Fruit fly (Drosophila melanogaster) whole organism, prepupa: ENCODE measurements around the gene CG4066.

Experiments used
- Blimp-1 ChIP-seq: fragments of 200-800 bp; sonication (Bioruptor generic); optimal IDR thresholded peaks from 3 replicates; lab custom pipeline; 2017; ENCODE audit warnings: missing biosample characterization, missing genetic modification characterization, mild to moderate bottlenecking, moderate library complexity, missing genetic modification reagents
- CG10631 ChIP-seq: fragments of 200-800 bp; sonication (Bioruptor generic); optimal IDR thresholded peaks from 2 replicates; lab custom pipeline; 2016; ENCODE audit warnings: missing biosample characterization, missing genetic modification characterization
- CG11294 ChIP-seq: fragments of 200-800 bp; sonication (Bioruptor generic); IDR thresholded peaks from 2 replicates; pipeline ENCODE4 v1.3.6; 2022; ENCODE audit warnings: missing biosample characterization, missing genetic modification characterization
- CG11902 ChIP-seq: fragments of 200-800 bp; sonication (Bioruptor generic); optimal IDR thresholded peaks from 3 replicates; lab custom pipeline; 2016; ENCODE audit warnings: missing biosample characterization, missing genetic modification characterization
- CG15336 ChIP-seq: fragments of 200-800 bp; sonication (Bioruptor generic); IDR thresholded peaks from 2 replicates; pipeline ENCODE4 v1.3.6; 2022; ENCODE audit warnings: missing biosample characterization, missing genetic modification characterization
- CG1621 ChIP-seq: fragments of 200-800 bp; sonication (Bioruptor generic); optimal IDR thresholded peaks from 3 replicates; lab custom pipeline; 2018; ENCODE audit warnings: missing biosample characterization, mild to moderate bottlenecking, missing genetic modification characterization
- CG16779 ChIP-seq: fragments of 200-800 bp; sonication (Bioruptor generic); optimal IDR thresholded peaks from 3 replicates; lab custom pipeline; 2017; ENCODE audit warnings: missing biosample characterization, mild to moderate bottlenecking, missing genetic modification characterization
- CG31627 ChIP-seq: fragments of 200-800 bp; sonication (Bioruptor generic); optimal IDR thresholded peaks from 3 replicates; lab custom pipeline; 2016; ENCODE audit warnings: missing biosample characterization, missing genetic modification characterization
- CG32006 ChIP-seq: fragments of 200-800 bp; sonication (Bioruptor generic); optimal IDR thresholded peaks from 3 replicates; lab custom pipeline; 2017; ENCODE audit warnings: missing biosample characterization, mild to moderate bottlenecking, missing genetic modification characterization
- CG34406 ChIP-seq: fragments of 200-800 bp; sonication (Bioruptor generic); optimal IDR thresholded peaks from 3 replicates; lab custom pipeline; 2016; ENCODE audit warnings: missing biosample characterization, missing genetic modification characterization
- CG3919 ChIP-seq: fragments of 200-800 bp; sonication (Bioruptor generic); optimal IDR thresholded peaks from 3 replicates; lab custom pipeline; 2016; ENCODE audit warnings: missing biosample characterization, missing genetic modification characterization
- CG4318 ChIP-seq: fragments of 200-800 bp; sonication (Bioruptor generic); optimal IDR thresholded peaks from 3 replicates; lab custom pipeline; 2017; ENCODE audit warnings: missing biosample characterization, mild to moderate bottlenecking, missing genetic modification characterization
- CG6163 ChIP-seq: fragments of 200-800 bp; sonication (Bioruptor generic); IDR thresholded peaks from 3 replicates; pipeline ENCODE4 v1.3.6; 2022; ENCODE audit warnings: missing biosample characterization, missing genetic modification characterization
- CG6792 ChIP-seq: fragments of 200-800 bp; sonication (Bioruptor generic); optimal IDR thresholded peaks from 3 replicates; lab custom pipeline; 2016; ENCODE audit warnings: missing biosample characterization, missing genetic modification characterization
- CG6808 ChIP-seq: fragments of 200-800 bp; sonication (Bioruptor generic); optimal IDR thresholded peaks from 3 replicates; lab custom pipeline; 2017; ENCODE audit warnings: missing biosample characterization, missing genetic modification characterization, mild to moderate bottlenecking, moderate library complexity, missing genetic modification reagents
- CG6854 ChIP-seq: fragments of 200-800 bp; sonication (Bioruptor generic); optimal IDR thresholded peaks from 2 replicates; lab custom pipeline; 2017; ENCODE audit warnings: missing biosample characterization, mild to moderate bottlenecking, missing genetic modification characterization
- CG7368 ChIP-seq: fragments of 200-800 bp; sonication (Bioruptor generic); optimal IDR thresholded peaks from 3 replicates; lab custom pipeline; 2016; ENCODE audit warnings: missing biosample characterization, missing genetic modification characterization
- CG8632 ChIP-seq: fragments of 200-800 bp; sonication (Bioruptor generic); optimal IDR thresholded peaks from 3 replicates; lab custom pipeline; 2016; ENCODE audit warnings: missing biosample characterization, missing genetic modification characterization
- CG9139 ChIP-seq: fragments of 200-800 bp; sonication (Bioruptor generic); optimal IDR thresholded peaks from 3 replicates; lab custom pipeline; 2017; ENCODE audit warnings: missing biosample characterization, mild to moderate bottlenecking, missing genetic modification characterization
- Eip75B ChIP-seq: fragments of 200-800 bp; sonication (Bioruptor generic); optimal IDR thresholded peaks from 3 replicates; lab custom pipeline; 2016; ENCODE audit warnings: missing biosample characterization, missing genetic modification characterization
- Eip78C ChIP-seq: fragments of 200-800 bp; sonication (Bioruptor generic); peaks from one replicate; lab custom pipeline; 2016; ENCODE audit warnings: missing biosample characterization, missing genetic modification characterization
- Eip93F ChIP-seq: fragments of 200-800 bp; sonication (Bioruptor generic); optimal IDR thresholded peaks from 2 replicates; lab custom pipeline; 2016; ENCODE audit warnings: missing biosample characterization, mild to moderate bottlenecking, missing genetic modification characterization
- Ets21C ChIP-seq: fragments of 200-800 bp; sonication (Bioruptor generic); optimal IDR thresholded peaks from 3 replicates; lab custom pipeline; 2016; ENCODE audit warnings: missing biosample characterization, missing genetic modification characterization
- Ets96B ChIP-seq: fragments of 200-800 bp; optimal IDR thresholded peaks from 2 replicates; lab custom pipeline; 2019; ENCODE audit warnings: missing biosample characterization, mild to moderate bottlenecking, missing genetic modification characterization, moderate library complexity
- Met ChIP-seq: fragments of 200-800 bp; sonication (Bioruptor generic); optimal IDR thresholded peaks from 3 replicates; lab custom pipeline; 2016; ENCODE audit warnings: missing biosample characterization, missing genetic modification characterization
- OdsH ChIP-seq: fragments of 200-800 bp; sonication (Bioruptor generic); optimal IDR thresholded peaks from 3 replicates; lab custom pipeline; 2016; ENCODE audit warnings: missing biosample characterization, missing genetic modification characterization
- Sox15 ChIP-seq: fragments of 200-800 bp; sonication (Bioruptor generic); optimal IDR thresholded peaks from 3 replicates; lab custom pipeline; 2016; ENCODE audit warnings: missing biosample characterization, missing genetic modification characterization
- achi ChIP-seq: fragments of 200-800 bp; sonication (Bioruptor generic); optimal IDR thresholded peaks from 3 replicates; lab custom pipeline; 2016; ENCODE audit warnings: missing biosample characterization, missing genetic modification characterization
- acj6 ChIP-seq: fragments of 200-800 bp; sonication (Bioruptor generic); optimal IDR thresholded peaks from 3 replicates; lab custom pipeline; 2016; ENCODE audit warnings: missing biosample characterization, missing genetic modification characterization
- cyc ChIP-seq: fragments of 200-800 bp; sonication (Bioruptor generic); optimal IDR thresholded peaks from 3 replicates; lab custom pipeline; 2016; ENCODE audit warnings: missing biosample characterization, missing genetic modification characterization
- dac ChIP-seq: fragments of 200-800 bp; sonication (Bioruptor generic); optimal IDR thresholded peaks from 2 replicates; lab custom pipeline; 2017; ENCODE audit warnings: missing biosample characterization, mild to moderate bottlenecking, missing genetic modification characterization
- dsx ChIP-seq: fragments of 200-800 bp; optimal IDR thresholded peaks from 3 replicates; lab custom pipeline; 2019; ENCODE audit warnings: missing biosample characterization, mild to moderate bottlenecking, missing genetic modification characterization, moderate library complexity; ENCODE audit not compliant: poor library complexity, severe bottlenecking
- eg ChIP-seq: fragments of 200-800 bp; sonication (Bioruptor generic); IDR thresholded peaks from 3 replicates; pipeline ENCODE4 v1.3.6; 2022; ENCODE audit warnings: missing biosample characterization, missing genetic modification characterization
- esn ChIP-seq: fragments of 200-800 bp; sonication (Bioruptor generic); optimal IDR thresholded peaks from 2 replicates; lab custom pipeline; 2016; ENCODE audit warnings: missing biosample characterization, mild to moderate bottlenecking, missing genetic modification characterization, moderate library complexity
- fd85E ChIP-seq: fragments of 200-800 bp; sonication (Bioruptor generic); optimal IDR thresholded peaks from 3 replicates; lab custom pipeline; 2016; ENCODE audit warnings: missing biosample characterization, missing genetic modification characterization
- fkh ChIP-seq: fragments of 200-800 bp; sonication (Bioruptor generic); optimal IDR thresholded peaks from 3 replicates; lab custom pipeline; 2017; ENCODE audit warnings: missing biosample characterization, mild to moderate bottlenecking, missing genetic modification characterization, moderate library complexity
- lz ChIP-seq: fragments of 200-800 bp; sonication (Bioruptor generic); optimal IDR thresholded peaks from 3 replicates; lab custom pipeline; 2016; ENCODE audit warnings: missing biosample characterization, missing genetic modification characterization
- net ChIP-seq: fragments of 200-800 bp; sonication (Bioruptor generic); optimal IDR thresholded peaks from 3 replicates; lab custom pipeline; 2016; ENCODE audit warnings: missing biosample characterization, missing genetic modification characterization
- pdm3 ChIP-seq: fragments of 200-800 bp; sonication (Bioruptor generic); optimal IDR thresholded peaks from 3 replicates; lab custom pipeline; 2016; ENCODE audit warnings: missing biosample characterization, missing genetic modification characterization
- salr ChIP-seq, 2 experiments: fragments of 200-800 bp; sonication (Bioruptor generic); optimal IDR thresholded peaks; 3 replicates each; lab custom pipeline; 2016 to 2018; ENCODE audit warnings: missing biosample characterization in 2 of 2, missing genetic modification characterization in 2 of 2, mild to moderate bottlenecking in 1 of 2
- spab ChIP-seq: fragments of 200-800 bp; sonication (Bioruptor generic); optimal IDR thresholded peaks from 2 replicates; lab custom pipeline; 2017; ENCODE audit warnings: missing biosample characterization, mild to moderate bottlenecking, missing genetic modification characterization, missing genetic modification reagents
- ss ChIP-seq, 2 experiments: fragments of 200-800 bp; sonication (Bioruptor generic); optimal IDR thresholded peaks; 2 replicates in 1 of 2; 3 replicates in 1 of 2; lab custom pipeline; 2017 to 2018; ENCODE audit warnings: mild to moderate bottlenecking in 2 of 2, missing biosample characterization in 2 of 2, missing genetic modification characterization in 2 of 2, moderate library complexity in 1 of 2
- svp ChIP-seq: fragments of 200-800 bp; sonication (Bioruptor generic); peaks from one replicate; lab custom pipeline; 2016; ENCODE audit warnings: missing biosample characterization, missing genetic modification characterization
- vri ChIP-seq: fragments of 200-800 bp; sonication (Bioruptor generic); optimal IDR thresholded peaks from 3 replicates; lab custom pipeline; 2016; ENCODE audit warnings: missing biosample characterization, mild to moderate bottlenecking, missing genetic modification characterization

CG4066 gene

DNA sequence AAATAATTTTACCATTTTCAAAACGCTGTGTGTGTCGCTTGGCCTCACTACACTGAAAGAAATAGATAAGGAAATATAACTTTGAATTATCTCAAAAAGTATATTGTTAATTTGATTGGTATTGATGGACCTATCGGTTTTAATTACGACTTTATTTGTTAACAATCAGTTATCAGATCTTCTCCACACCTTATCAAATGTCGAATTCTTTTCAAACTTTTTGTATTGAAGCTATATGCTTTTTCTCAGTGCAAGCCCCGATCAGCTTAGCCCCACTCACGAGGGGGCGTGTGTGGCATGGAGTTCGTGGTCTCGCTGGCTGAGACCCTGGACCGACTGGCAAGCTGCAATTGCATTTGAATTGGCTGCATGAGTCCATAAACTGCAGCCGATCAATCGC, 13.9 kb upstream of the CG4066 start (continued):
- TF ChIP-seq CG15336 (GFP tag; lab: Robert Waterston, UW): peak; percentile 84
- TF ChIP-seq cyc: no peak
- TF ChIP-seq CG34406 (GFP tag; lab: Kevin White, UChicago): no peak
- no peak for TF ChIP-seq esn (GFP tag; lab: Kevin White, UChicago)
- peak; percentile 46 for TF ChIP-seq OdsH (GFP tag; lab: Kevin White, UChicago)
- no peak for TF ChIP-seq ss (GFP tag; optimal IDR thresholded peaks at IDR 0.05; lab: Kevin White, UChicago)
- TF ChIP-seq fkh (GFP tag; lab: Kevin White, UChicago): no peak
- TF ChIP-seq CG1621: peak; percentile 2
- peak; percentile 34 for TF ChIP-seq CG16779 (tag; lab: Kevin White, UChicago)
- peak; percentile 28 for TF ChIP-seq acj6
- peak; percentile 78 for TF ChIP-seq CG32006
- no peak for TF ChIP-seq CG11902 (GFP tag; lab: Kevin White, UChicago)
- no peak for TF ChIP-seq CG6792 (GFP tag; lab: Kevin White, UChicago)
- TF ChIP-seq Eip93F (GFP tag; lab: Kevin White, UChicago): no peak
- TF ChIP-seq Ets21C (GFP tag; lab: Kevin White, UChicago): no peak
- TF ChIP-seq Eip75B (GFP tag; lab: Kevin White, UChicago): peak; percentile 23
- no peak for TF ChIP-seq CG6854 (GFP tag; lab: Kevin White, UChicago)
- peak; percentile 29 for TF ChIP-seq dsx (GFP tag; lab: Kevin White, UChicago)
- peak; percentile 58; the same call in 1 of the 3 replicates for TF ChIP-seq CG6163 (GFP tag; lab: Robert Waterston, UW)
- no peak for TF ChIP-seq CG7368 (GFP tag; lab: Kevin White, UChicago)

dm6 chr3R:12301528-12301927, 9.6 kb upstream of the CG4066 start:
- peak; percentile 7 for TF ChIP-seq CG3919
- peak; percentile 66 for TF ChIP-seq svp (GFP tag; lab: Kevin White, UChicago)
- TF ChIP-seq eg: 0 out of 3 replicates have a peak, but pooled peaks have one; percentile 4
- TF ChIP-seq CG7368 (GFP tag; lab: Kevin White, UChicago): no peak

- no peak for TF ChIP-seq fkh (GFP tag; lab: Kevin White, UChicago)
- TF ChIP-seq CG6792 (GFP tag; lab: Kevin White, UChicago): no peak
- peak; percentile 76 for TF ChIP-seq svp (GFP tag; lab: Kevin White, UChicago)
Measured at dm6 chr3R:12302915-12303314, 8.2 kb upstream of the CG4066 start.

dm6 chr3R:12307569-12307968, 3.6 kb upstream of the CG4066 start:
- TF ChIP-seq svp (GFP tag; lab: Kevin White, UChicago) (peak; percentile 91), Met (GFP tag; lab: Kevin White, UChicago) (no peak)

DNA sequence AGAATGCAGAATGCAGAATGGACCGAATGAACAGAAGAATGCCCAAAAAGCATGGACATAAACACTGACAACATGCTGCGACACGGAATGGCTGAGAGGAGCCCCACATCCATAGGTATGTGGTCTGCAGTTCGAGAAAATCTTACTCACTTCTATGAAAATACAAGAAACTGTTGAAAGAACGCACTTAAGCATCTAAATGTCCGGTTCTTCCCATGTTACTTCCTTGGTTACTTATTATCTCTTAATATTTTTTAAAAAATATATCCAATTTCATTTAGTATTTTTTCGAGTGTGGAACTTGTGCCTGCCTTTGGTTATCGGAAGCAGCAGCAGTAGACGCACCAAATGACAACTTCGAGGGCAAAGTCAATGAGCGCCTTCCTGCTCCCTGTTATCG, 3.1 kb downstream of the CG4066 start:
- TF ChIP-seq CG10631 (GFP tag; lab: Kevin White, UChicago): peak; percentile 65
- peak; percentile 86 for TF ChIP-seq spab (GFP tag; lab: Kevin White, UChicago)
- peak; percentile 48 to 63 for TF ChIP-seq salr (GFP tag; optimal IDR thresholded peaks at IDR 0.05; lab: Kevin White, UChicago)
- peak; percentile 18 for TF ChIP-seq CG4318 (GFP tag; lab: Kevin White, UChicago)
- peak; percentile 78 for TF ChIP-seq Eip93F (GFP tag; lab: Kevin White, UChicago)
- peak; percentile 87 for TF ChIP-seq CG6808 (GFP tag; lab: Kevin White, UChicago)
- TF ChIP-seq CG11294 (GFP tag; lab: Robert Waterston, UW): no peak
- TF ChIP-seq fd85E: peak; percentile 12
- TF ChIP-seq eg: 0 out of 3 replicates have a peak, but pooled peaks have one; percentile 23
- peak; percentile 66 for TF ChIP-seq CG8632 (GFP tag; lab: Kevin White, UChicago)
- peak; percentile 66 for TF ChIP-seq net (GFP tag; lab: Kevin White, UChicago)
- peak; percentile 61 for TF ChIP-seq Blimp-1 (GFP tag; lab: Kevin White, UChicago)
- TF ChIP-seq Ets96B: peak; percentile 90
- peak; percentile 93 for TF ChIP-seq Eip78C (GFP tag; lab: Kevin White, UChicago)
- no peak for TF ChIP-seq dac (GFP tag; lab: Kevin White, UChicago)
- peak; percentile 56 for TF ChIP-seq Sox15
- TF ChIP-seq esn (GFP tag; lab: Kevin White, UChicago): peak; percentile 89
- peak; percentile 79 for TF ChIP-seq achi (GFP tag; lab: Kevin White, UChicago)
- TF ChIP-seq CG6792 (GFP tag; lab: Kevin White, UChicago): peak; percentile 80
- TF ChIP-seq vri: peak; percentile 83
- TF ChIP-seq CG9139 (GFP tag; lab: Kevin White, UChicago): peak; percentile 70
- TF ChIP-seq pdm3 (GFP tag; lab: Kevin White, UChicago): peak; percentile 74
- TF ChIP-seq lz (GFP tag; lab: Kevin White, UChicago): peak; percentile 86
- peak; percentile 80 for TF ChIP-seq CG31627 (GFP tag; lab: Kevin White, UChicago)
- TF ChIP-seq CG34406 (GFP tag; lab: Kevin White, UChicago): peak; percentile 72
